Worm (Caenorhabditis elegans): ENCODE data around the gene abu-1.

abu-1 gene

ce11 chrV:10381726-10382125 lies at the start of gene abu-1:
Gene abu-1, minus strand, starts transcription at chrV:10381826.
- TF ChIP-seq unc-62 (GFP tag; optimal IDR thresholded peaks at IDR 0.05), result no peak

ce11 chrV:10428608-10429007 lies 47.0 kb upstream of the abu-1 start, which contains the start of gene tag-314:
Gene tag-314, minus strand, starts transcription at chrV:10428708.
- TF ChIP-seq unc-62 (GFP tag; optimal IDR thresholded peaks at IDR 0.05), result no peak

ce11 chrV:10426253-10426652 lies 44.6 kb upstream of the abu-1 start, which contains the start of gene apc-10:
Gene apc-10, minus strand, starts transcription at chrV:10426353.
- no peak for TF ChIP-seq unc-62 (GFP tag; optimal IDR thresholded peaks at IDR 0.05)

- no peak for TF ChIP-seq unc-62 (GFP tag; optimal IDR thresholded peaks at IDR 0.05)
These were observed 43.5 kb upstream of the abu-1 start, which contains the start of gene col-12 for ce11 chrV:10425098-10425497. Gene col-12, minus strand, starts transcription at chrV:10425198.

ce11 chrV:10423511-10423910 lies 41.9 kb upstream of the abu-1 start:
- TF ChIP-seq unc-62 (GFP tag; optimal IDR thresholded peaks at IDR 0.05), result no peak

- TF ChIP-seq unc-62 (GFP tag; optimal IDR thresholded peaks at IDR 0.05), result no peak
These were observed 40.2 kb upstream of the abu-1 start, which contains the start of gene col-13 for ce11 chrV:10421802-10422201. Gene col-13, minus strand, starts transcription at chrV:10421902.

- no peak for TF ChIP-seq unc-62 (GFP tag; optimal IDR thresholded peaks at IDR 0.05)
These were observed 37.3 kb upstream of the abu-1 start, which contains the start of gene F15H10.5 for ce11 chrV:10418961-10419360. Gene F15H10.5, minus strand, starts transcription at chrV:10419061.

- no peak for TF ChIP-seq unc-62 (GFP tag; optimal IDR thresholded peaks at IDR 0.05)
These were observed 35.3 kb upstream of the abu-1 start, which contains the start of gene F15H10.10 for ce11 chrV:10416925-10417324. Gene F15H10.10, minus strand, starts transcription at chrV:10417025.

- no peak for TF ChIP-seq unc-62 (GFP tag; optimal IDR thresholded peaks at IDR 0.05)
These were observed 33.0 kb upstream of the abu-1 start, which contains the start of gene F15H10.9 for ce11 chrV:10414610-10415009. Gene F15H10.9, minus strand, starts transcription at chrV:10414710.

- no peak for TF ChIP-seq unc-62 (GFP tag; optimal IDR thresholded peaks at IDR 0.05)
These were observed 28.5 kb upstream of the abu-1 start, which contains the start of gene F15H10.12 for ce11 chrV:10410030-10410713. Gene F15H10.12, minus strand, starts transcription at chrV:10410080.

- TF ChIP-seq unc-62 (GFP tag; optimal IDR thresholded peaks at IDR 0.05), result no peak
These were observed 24.7 kb upstream of the abu-1 start, which contains the start of gene F15H10.7 for ce11 chrV:10406313-10406712. Gene F15H10.7, minus strand, starts transcription at chrV:10406413.

ce11 chrV:10404701-10405100 lies 23.1 kb upstream of the abu-1 start:
- TF ChIP-seq unc-62 (GFP tag; optimal IDR thresholded peaks at IDR 0.05), result no peak

ce11 chrV:10402804-10403203 lies 21.2 kb upstream of the abu-1 start, which contains the start of gene F15H10.8:
Gene F15H10.8, minus strand, starts transcription at chrV:10402904.
- no peak for TF ChIP-seq unc-62 (GFP tag; optimal IDR thresholded peaks at IDR 0.05)

- no peak for TF ChIP-seq unc-62 (GFP tag; optimal IDR thresholded peaks at IDR 0.05)
These were observed 17.7 kb upstream of the abu-1 start for ce11 chrV:10399290-10399689.

ce11 chrV:10398431-10398830 lies 16.8 kb upstream of the abu-1 start, which contains the start of gene ugt-2:
Gene ugt-2, plus strand, starts transcription at chrV:10398801.
- TF ChIP-seq unc-62 (GFP tag; optimal IDR thresholded peaks at IDR 0.05), result no peak

ce11 chrV:10395173-10395766 lies 13.6 kb upstream of the abu-1 start, which contains the start of the genes col-151 and ugt-1:
Gene col-151, minus strand, starts transcription at chrV:10395223.
Gene ugt-1, plus strand, starts transcription at chrV:10395663.
- no peak for TF ChIP-seq unc-62 (GFP tag; optimal IDR thresholded peaks at IDR 0.05)

Measured in whole organism, dauer.